Worm (Caenorhabditis elegans) whole organism, L4 larva: ENCODE results near the gene D1044.6.

Experiments
- F37D6.2 ChIP-seq: sonication (generic microtip); optimal IDR thresholded peaks from 2 replicates; lab custom pipeline; 2016; ENCODE audit warnings: mild to moderate bottlenecking, missing genetic modification characterization, missing compliant biosample characterization
- F49E8.2 ChIP-seq: sonication (generic microtip); optimal IDR thresholded peaks from 2 replicates; lab custom pipeline; 2016; ENCODE audit warnings: missing compliant biosample characterization, mild to moderate bottlenecking, missing genetic modification characterization, borderline replicate concordance
- R02D3.7 ChIP-seq: fragments of 150-350 bp; sonication (generic microtip); optimal IDR thresholded peaks from 3 replicates; lab custom pipeline; 2014; ENCODE audit warnings: missing biosample characterization, missing genetic modification characterization
- T26A8.4 ChIP-seq: fragments of 200-800 bp; sonication (Bioruptor generic); IDR thresholded peaks from 2 replicates; pipeline ENCODE4 v1.3.6; 2022; ENCODE audit warnings: missing genetic modification characterization, missing compliant biosample characterization
- Y48G9A.11 ChIP-seq: fragments of 200-800 bp; sonication (Bioruptor generic); IDR thresholded peaks from 2 replicates; pipeline ENCODE4 v1.3.6; 2022; ENCODE audit warnings: missing genetic modification reagents, missing genetic modification characterization, missing compliant biosample characterization
- ZK546.5 ChIP-seq, 2 experiments: sonication (generic microtip); optimal IDR thresholded peaks; 2 replicates each; lab custom pipeline; 2017; ENCODE audit warnings: missing biosample characterization in 2 of 2, missing genetic modification characterization in 2 of 2
- aha-1 ChIP-seq: fragments of 150-350 bp; peaks from one replicate; lab custom pipeline; 2014; ENCODE audit warnings: missing biosample characterization, missing genetic modification characterization
- ceh-20 ChIP-seq: fragments of 200-800 bp; sonication (Bioruptor generic); IDR thresholded peaks from 2 replicates; pipeline ENCODE4 v1.3.6; 2022; ENCODE audit warnings: missing genetic modification reagents, missing genetic modification characterization, missing compliant biosample characterization
- ceh-82 ChIP-seq: sonication (generic microtip); optimal IDR thresholded peaks from 2 replicates; lab custom pipeline; 2017; ENCODE audit warnings: missing biosample characterization, missing genetic modification characterization
- ces-1 ChIP-seq: fragments of 150-350 bp; sonication (generic microtip); optimal IDR thresholded peaks from 4 replicates; lab custom pipeline; 2014; ENCODE audit warnings: missing biosample characterization, missing genetic modification reagents, missing genetic modification characterization
- cey-2 ChIP-seq: sonication (generic microtip); optimal IDR thresholded peaks from 3 replicates; lab custom pipeline; 2017; ENCODE audit warnings: missing genetic modification characterization, mild to moderate bottlenecking, missing compliant biosample characterization, antibody characterized with exemption, borderline replicate concordance; ENCODE audit not compliant: insufficient read depth
- dmd-6 ChIP-seq: fragments of 200-800 bp; sonication (Bioruptor generic); IDR thresholded peaks from 2 replicates; pipeline ENCODE4 v1.3.6; 2022; ENCODE audit warnings: missing genetic modification reagents, missing genetic modification characterization, missing compliant biosample characterization
- dmd-8 ChIP-seq: fragments of 200-800 bp; sonication (Bioruptor generic); IDR thresholded peaks from 2 replicates; pipeline ENCODE4 v1.3.6; 2022; ENCODE audit warnings: missing genetic modification characterization, missing compliant biosample characterization
- dmd-9 ChIP-seq: fragments of 200-800 bp; sonication (Bioruptor generic); IDR thresholded peaks from 2 replicates; pipeline ENCODE4 v1.3.6; 2022; ENCODE audit warnings: missing genetic modification reagents, missing genetic modification characterization, missing compliant biosample characterization
- duxl-1 ChIP-seq: sonication (generic microtip); optimal IDR thresholded peaks from 2 replicates; lab custom pipeline; 2016; ENCODE audit warnings: mild to moderate bottlenecking, missing genetic modification characterization, moderate library complexity, missing compliant biosample characterization; ENCODE audit not compliant: poor library complexity
- egl-43 ChIP-seq: fragments of 200-800 bp; sonication (Bioruptor generic); IDR thresholded peaks from 2 replicates; pipeline ENCODE4 v1.3.6; 2022; ENCODE audit warnings: missing genetic modification reagents, missing genetic modification characterization, missing compliant biosample characterization
- hif-1 ChIP-seq, 2 experiments: sonication (generic microtip); optimal IDR thresholded peaks; 2 replicates each; lab custom pipeline; 2016 to 2017; ENCODE audit warnings: missing compliant biosample characterization in 2 of 2, missing genetic modification characterization in 2 of 2, missing genetic modification reagents in 2 of 2, missing genotype in 2 of 2, mild to moderate bottlenecking in 1 of 2
- hlh-11 ChIP-seq: fragments of 200-800 bp; sonication (Bioruptor generic); optimal IDR thresholded peaks from 2 replicates; lab custom pipeline; 2018; ENCODE audit warnings: mild to moderate bottlenecking, missing genetic modification characterization, missing compliant biosample characterization
- lin-1 ChIP-seq: fragments of 200-800 bp; sonication (Bioruptor generic); IDR thresholded peaks from 2 replicates; pipeline ENCODE4 v1.3.6; 2022; ENCODE audit warnings: missing genetic modification reagents, missing genetic modification characterization, missing compliant biosample characterization
- lin-13 ChIP-seq: fragments of 150-350 bp; optimal IDR thresholded peaks from 2 replicates; lab custom pipeline; 2014; ENCODE audit warnings: missing biosample characterization, missing genetic modification reagents, missing genetic modification characterization
- lin-15B ChIP-seq: fragments of 150-350 bp; sonication (generic microtip); optimal IDR thresholded peaks from 3 replicates; lab custom pipeline; 2014; ENCODE audit warnings: missing biosample characterization, missing genetic modification characterization
- lin-29 ChIP-seq: fragments of 200-800 bp; sonication (Bioruptor generic); IDR thresholded peaks from 2 replicates; pipeline ENCODE4 v1.3.6; 2022; ENCODE audit warnings: missing genetic modification reagents, missing genetic modification characterization, missing compliant biosample characterization
- madf-9 ChIP-seq: fragments of 200-800 bp; sonication (Bioruptor generic); conservative IDR thresholded peaks from 2 replicates; pipeline ENCODE4 v1.3.6; 2022; ENCODE audit warnings: missing genetic modification reagents, missing genetic modification characterization, missing compliant biosample characterization
- mxl-2 ChIP-seq: fragments of 200-800 bp; sonication (Bioruptor generic); conservative IDR thresholded peaks from 2 replicates; pipeline ENCODE4 v1.3.6; 2022; ENCODE audit warnings: missing genetic modification reagents, missing genetic modification characterization, missing compliant biosample characterization
- nhr-10 ChIP-seq: fragments of 150-350 bp; optimal IDR thresholded peaks from 2 replicates; lab custom pipeline; 2014; ENCODE audit warnings: missing biosample characterization, missing genetic modification characterization
- nhr-102 ChIP-seq: sonication (generic microtip); optimal IDR thresholded peaks from 2 replicates; lab custom pipeline; 2016; ENCODE audit warnings: mild to moderate bottlenecking, missing genetic modification characterization, moderate library complexity, missing compliant biosample characterization
- nhr-11 ChIP-seq: fragments of 150-350 bp; optimal IDR thresholded peaks from 2 replicates; lab custom pipeline; 2014; ENCODE audit warnings: missing biosample characterization, missing genetic modification characterization
- nhr-111 ChIP-seq: fragments of 200-800 bp; sonication (Bioruptor generic); optimal IDR thresholded peaks from 2 replicates; lab custom pipeline; 2018; ENCODE audit warnings: mild to moderate bottlenecking, missing genetic modification characterization, missing compliant biosample characterization
- nhr-237 ChIP-seq: sonication (generic microtip); optimal IDR thresholded peaks from 2 replicates; lab custom pipeline; 2017; ENCODE audit warnings: missing biosample characterization, missing genetic modification characterization
- nhr-28 ChIP-seq: fragments of 150-350 bp; optimal IDR thresholded peaks from 2 replicates; lab custom pipeline; 2014; ENCODE audit warnings: missing biosample characterization, missing genetic modification characterization
- nhr-41 ChIP-seq: fragments of 200-800 bp; sonication (Bioruptor generic); IDR thresholded peaks from 2 replicates; pipeline ENCODE4 v1.3.6; 2022; ENCODE audit warnings: missing genetic modification reagents, missing genetic modification characterization, missing compliant biosample characterization
- nhr-6 ChIP-seq: fragments of 150-350 bp; optimal IDR thresholded peaks from 2 replicates; lab custom pipeline; 2014; ENCODE audit warnings: missing biosample characterization, missing genetic modification characterization
- nhr-76 ChIP-seq: fragments of 150-350 bp; optimal IDR thresholded peaks from 2 replicates; lab custom pipeline; 2014; ENCODE audit warnings: missing biosample characterization, missing genetic modification characterization
- nhr-77 ChIP-seq: fragments of 150-350 bp; optimal IDR thresholded peaks from 2 replicates; lab custom pipeline; 2014; ENCODE audit warnings: missing biosample characterization, missing genetic modification characterization
- pha-4 ChIP-seq, 2 experiments: fragments of 150-350 bp in 1 of 2; fragments of 200-800 bp in 1 of 2; sonication (Bioruptor generic) in 1 of 2; IDR thresholded peaks in 1 of 2; optimal IDR thresholded peaks in 1 of 2; 2 replicates each; pipeline versions ENCODE4 v1.3.6 to Lab custom; 2014 to 2022; ENCODE audit warnings: missing genetic modification characterization in 2 of 2, missing genetic modification reagents in 2 of 2, missing biosample characterization in 1 of 2, missing compliant biosample characterization in 1 of 2
- php-3 ChIP-seq: fragments of 200-800 bp; sonication (Bioruptor generic); IDR thresholded peaks from 2 replicates; pipeline ENCODE4 v1.3.6; 2022; ENCODE audit warnings: missing genetic modification reagents, missing genetic modification characterization, missing compliant biosample characterization
- pqm-1 ChIP-seq: sonication (generic microtip); optimal IDR thresholded peaks from 2 replicates; lab custom pipeline; 2017; ENCODE audit warnings: missing biosample characterization, missing genetic modification characterization
- rbr-2 ChIP-seq: sonication (generic microtip); optimal IDR thresholded peaks from 2 replicates; lab custom pipeline; 2016; ENCODE audit warnings: missing genotype, missing genetic modification characterization, missing compliant biosample characterization
- sdz-12 ChIP-seq: fragments of 200-800 bp; sonication (Bioruptor generic); optimal IDR thresholded peaks from 2 replicates; lab custom pipeline; 2018; ENCODE audit warnings: mild to moderate bottlenecking, missing genetic modification characterization, missing compliant biosample characterization
- set-16 ChIP-seq: fragments of 200-800 bp; sonication (Bioruptor generic); IDR thresholded peaks from 2 replicates; pipeline ENCODE4 v1.3.6; 2022; ENCODE audit warnings: missing genetic modification reagents, missing genetic modification characterization, missing compliant biosample characterization
- snpc-1.2 ChIP-seq: fragments of 200-800 bp; sonication (Bioruptor generic); IDR thresholded peaks from 2 replicates; pipeline ENCODE4 v1.3.6; 2022; ENCODE audit warnings: missing genetic modification reagents, missing genetic modification characterization, missing compliant biosample characterization
- spr-1 ChIP-seq: sonication (generic microtip); optimal IDR thresholded peaks from 2 replicates; lab custom pipeline; 2016; ENCODE audit warnings: mild to moderate bottlenecking, missing genetic modification characterization, missing compliant biosample characterization
- tag-97 ChIP-seq: fragments of 200-800 bp; sonication (Bioruptor generic); IDR thresholded peaks from 2 replicates; pipeline ENCODE4 v1.3.6; 2022; ENCODE audit warnings: missing genetic modification characterization, missing compliant biosample characterization
- unc-130 ChIP-seq: sonication (generic microtip); optimal IDR thresholded peaks from 2 replicates; lab custom pipeline; 2016; ENCODE audit warnings: missing genetic modification reagents, missing genetic modification characterization, missing compliant biosample characterization
- vab-7 ChIP-seq: fragments of 200-800 bp; sonication (Bioruptor generic); IDR thresholded peaks from 2 replicates; pipeline ENCODE4 v1.3.6; 2022; ENCODE audit warnings: missing genetic modification reagents, missing genetic modification characterization, missing compliant biosample characterization
- zag-1 ChIP-seq: fragments of 150-350 bp; optimal IDR thresholded peaks from 2 replicates; lab custom pipeline; 2014; ENCODE audit warnings: missing biosample characterization, missing genetic modification characterization
- zfp-2 ChIP-seq: sonication (generic microtip); optimal IDR thresholded peaks from 2 replicates; lab custom pipeline; 2016; ENCODE audit warnings: mild to moderate bottlenecking, missing genetic modification characterization, missing compliant biosample characterization
- zfp-3 ChIP-seq: fragments of 200-800 bp; sonication (Bioruptor generic); conservative IDR thresholded peaks from 2 replicates; pipeline ENCODE4 v1.3.6; 2022; ENCODE audit warnings: missing genetic modification reagents, missing genetic modification characterization, missing compliant biosample characterization
- zip-2 ChIP-seq: fragments of 150-350 bp; optimal IDR thresholded peaks from 2 replicates; lab custom pipeline; 2014; ENCODE audit warnings: missing biosample characterization, missing genetic modification characterization

The D1044.6 gene

DNA sequence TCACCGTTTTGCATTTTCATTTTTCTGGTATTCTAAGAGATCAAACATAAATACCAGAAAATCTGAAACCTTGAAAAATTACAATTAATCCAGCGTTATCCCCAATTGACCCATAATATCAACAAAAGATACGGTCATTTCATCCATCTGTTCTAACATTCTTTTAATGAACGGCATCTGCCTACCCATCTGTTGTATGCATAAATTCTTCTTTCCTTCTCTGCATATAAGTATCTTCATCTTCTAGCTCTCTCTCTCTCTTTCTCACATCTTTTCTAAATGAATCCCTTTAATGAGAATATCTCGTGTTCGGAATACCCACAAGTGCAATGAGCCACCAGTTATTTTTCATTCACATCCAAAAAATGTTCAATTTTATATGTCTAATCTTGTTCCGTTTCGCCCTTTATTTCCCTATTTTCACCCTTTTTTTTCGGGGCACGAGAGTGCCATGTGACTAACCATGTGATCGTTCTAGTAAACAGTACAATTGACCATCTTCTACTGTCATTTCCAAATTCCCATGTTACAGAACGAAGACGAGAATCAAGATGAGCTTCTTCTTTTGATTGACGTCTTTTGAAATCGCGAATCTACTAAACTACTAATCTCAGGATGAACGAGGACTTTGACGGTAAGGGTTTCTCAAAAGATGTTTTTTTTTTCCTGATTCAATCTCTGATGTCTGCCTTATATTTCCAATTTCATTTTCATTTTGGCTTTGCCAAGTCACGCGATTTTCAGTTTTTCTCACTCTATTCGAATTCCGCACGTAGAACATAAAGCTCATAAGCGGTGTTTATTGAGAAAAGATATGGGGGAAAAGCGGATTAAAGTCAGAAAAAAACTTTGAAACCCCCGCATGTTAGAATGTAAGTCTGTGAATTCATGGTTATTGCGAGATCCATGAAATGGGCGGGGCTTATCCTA is 41.4 kb downstream of the D1044.6 start, which contains the start of gene R02F2.1 (continued):
- no peak for TF ChIP-seq nhr-76
- no peak for TF ChIP-seq nhr-11 (tag; lab: Kevin White, UChicago)
- TF ChIP-seq tag-97, result no peak
- TF ChIP-seq dmd-6 (GFP tag; lab: Robert Waterston, UW), result no peak; the same call in 1 of the 2 replicates
- TF ChIP-seq ces-1 (GFP tag; lab: Kevin White, UChicago), result no peak
- TF ChIP-seq vab-7 (GFP tag; lab: Robert Waterston, UW), result no peak
- no peak for TF ChIP-seq dmd-9 (GFP tag; lab: Robert Waterston, UW)
- no peak for TF ChIP-seq nhr-77 (tag; lab: Kevin White, UChicago)
- TF ChIP-seq hif-1 (tag; optimal IDR thresholded peaks at IDR 0.05; lab: Kevin White, UChicago), result peak in 1 of 2 experiments; percentile 38
- TF ChIP-seq R02D3.7 (tag; lab: Kevin White, UChicago), result no peak
- TF ChIP-seq hlh-11, result peak; percentile 30
- TF ChIP-seq zfp-2 (tag; lab: Kevin White, UChicago), result no peak
- TF ChIP-seq nhr-28 (tag; lab: Kevin White, UChicago), result peak; percentile 32
- 0 out of 2 replicates have a peak, but pooled peaks have one; percentile 5 for TF ChIP-seq mxl-2 (GFP tag; lab: Robert Waterston, UW)
- no peak for TF ChIP-seq ceh-20
- no peak for TF ChIP-seq snpc-1.2 (GFP tag; lab: Robert Waterston, UW)
- no peak for TF ChIP-seq madf-9 (GFP tag; lab: Robert Waterston, UW)
- TF ChIP-seq T26A8.4, result no peak
- no peak for TF ChIP-seq Y48G9A.11 (GFP tag; lab: Robert Waterston, UW)
- no peak for TF ChIP-seq pqm-1 (tag; lab: Kevin White, UChicago)
- no peak; the same call in 1 of the 2 replicates for TF ChIP-seq lin-1
- TF ChIP-seq rbr-2 (tag; lab: Kevin White, UChicago), result no peak
- TF ChIP-seq nhr-6 (tag; lab: Kevin White, UChicago), result peak; percentile 0
- TF ChIP-seq sdz-12 (GFP tag; lab: Kevin White, UChicago), result no peak
- no peak for TF ChIP-seq F37D6.2 (tag; lab: Kevin White, UChicago)
- no peak for TF ChIP-seq zip-2 (tag; lab: Kevin White, UChicago)
- no peak for TF ChIP-seq lin-29 (GFP tag; lab: Robert Waterston, UW)
- no peak for TF ChIP-seq ceh-82 (tag; lab: Kevin White, UChicago)
- peak; percentile 83 for TF ChIP-seq aha-1 (tag; lab: Kevin White, UChicago)
- TF ChIP-seq nhr-237 (tag; lab: Kevin White, UChicago), result no peak
- no peak for TF ChIP-seq spr-1 (tag; lab: Kevin White, UChicago)
- TF ChIP-seq duxl-1 (tag; lab: Kevin White, UChicago), result no peak
- TF ChIP-seq cey-2 (tag; lab: Kevin White, UChicago), result no peak
- no peak for TF ChIP-seq ZK546.5 (tag; optimal IDR thresholded peaks at IDR 0.05; lab: Kevin White, UChicago)
- TF ChIP-seq php-3 (GFP tag; lab: Robert Waterston, UW), result no peak
- no peak for TF ChIP-seq nhr-41 (GFP tag; lab: Robert Waterston, UW)
- no peak for TF ChIP-seq nhr-111 (GFP tag; lab: Kevin White, UChicago)
- no peak for TF ChIP-seq nhr-102
- TF ChIP-seq zag-1, result no peak
- TF ChIP-seq set-16, result no peak
- no peak for TF ChIP-seq pha-4 (GFP tag; IDR thresholded peaks at IDR 0.05; lab: Robert Waterston, UW)
- no peak for TF ChIP-seq pha-4 (tag; optimal IDR thresholded peaks at IDR 0.05; lab: Kevin White, UChicago)
- no peak for TF ChIP-seq nhr-10 (tag; lab: Kevin White, UChicago)
- no peak for TF ChIP-seq unc-130 (GFP tag; lab: Kevin White, UChicago)
- no peak for TF ChIP-seq lin-15B (tag; lab: Kevin White, UChicago)
- TF ChIP-seq F49E8.2 (tag; lab: Kevin White, UChicago), result no peak
- no peak for TF ChIP-seq egl-43 (GFP tag; lab: Robert Waterston, UW)
- TF ChIP-seq zfp-3 (GFP tag; lab: Robert Waterston, UW), result no peak
- TF ChIP-seq dmd-8 (GFP tag; lab: Robert Waterston, UW), result no peak
- TF ChIP-seq lin-13 (GFP tag; lab: Kevin White, UChicago), result no peak
